Worm (Caenorhabditis elegans): Measurements from ENCODE around the gene Y54G2A.73.

Y54G2A.73 gene

DNA sequence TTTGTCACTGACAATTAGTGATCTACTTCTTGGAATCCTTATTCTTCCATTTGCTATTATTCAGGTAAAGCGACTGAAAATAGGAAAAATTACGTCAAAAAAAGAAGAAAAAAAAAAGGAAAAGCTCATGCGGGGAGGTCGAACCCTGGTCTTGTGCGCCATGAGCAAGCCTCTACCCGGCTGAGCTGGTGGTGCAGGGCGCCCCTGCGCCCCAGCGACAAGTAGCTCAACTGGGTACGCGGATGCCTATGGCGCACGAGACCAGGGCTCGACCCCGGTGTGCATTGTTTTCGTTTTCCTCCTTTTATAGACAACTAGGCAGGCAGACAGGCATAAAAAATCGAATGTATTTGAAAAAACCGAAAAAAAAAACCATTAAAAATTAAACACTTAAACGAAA lies 48.5 kb downstream of the Y54G2A.73 start:
- no peak for TF ChIP-seq aha-1 (tag; optimal IDR thresholded peaks at IDR 0.05)
- no peak for TF ChIP-seq xbp-1 (tag; optimal IDR thresholded peaks at IDR 0.05)
- no peak for TF ChIP-seq lin-35 (GFP tag; optimal IDR thresholded peaks at IDR 0.05)
- no peak for TF ChIP-seq irx-1 (tag; optimal IDR thresholded peaks at IDR 0.05)
- no peak for TF ChIP-seq nhr-47 (tag; optimal IDR thresholded peaks at IDR 0.05)
- TF ChIP-seq fkh-8 (tag; optimal IDR thresholded peaks at IDR 0.05), result no peak
- TF ChIP-seq nhr-19 (GFP tag; conservative IDR thresholded peaks at IDR 0.05), result no peak
- no peak for TF ChIP-seq unc-98 (GFP tag; IDR thresholded peaks at IDR 0.05)

DNA sequence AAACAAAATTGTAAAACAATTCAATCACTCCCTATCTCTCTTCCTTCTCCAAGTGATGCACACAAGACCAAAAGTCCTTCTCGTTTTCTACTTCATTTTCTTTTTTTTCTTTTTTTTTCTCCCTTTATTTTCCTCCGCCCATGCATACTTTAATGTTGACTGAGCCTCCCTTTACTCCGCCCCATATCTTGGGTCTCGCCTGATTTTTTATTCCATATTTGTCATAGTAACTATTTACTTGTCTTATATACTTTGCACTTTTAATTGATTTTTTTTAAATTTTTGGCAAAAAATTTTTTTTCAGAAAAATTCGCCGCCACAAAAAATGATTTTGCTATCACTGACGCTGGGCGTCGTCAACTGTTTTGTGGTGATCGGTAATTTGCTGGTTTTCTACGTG lies 48.9 kb downstream of the Y54G2A.73 start, which contains the start of gene ser-6:
TSS of gene ser-6 (plus strand) at position 301 of the 400 bp plus-strand sequence.
- peak; percentile 33 for TF ChIP-seq fkh-10 (GFP tag; optimal IDR thresholded peaks at IDR 0.05)
- no peak for TF ChIP-seq isw-1 (GFP tag; IDR thresholded peaks at IDR 0.05)
- TF ChIP-seq vab-15 (tag; optimal IDR thresholded peaks at IDR 0.05), result no peak
- no peak for TF ChIP-seq mdl-1 (tag; optimal IDR thresholded peaks at IDR 0.05)
- TF ChIP-seq zip-4 (GFP tag; optimal IDR thresholded peaks at IDR 0.05), result no peak
- no peak for TF ChIP-seq ceh-63 (GFP tag; optimal IDR thresholded peaks at IDR 0.05)
- no peak for TF ChIP-seq fos-1 (tag; optimal IDR thresholded peaks at IDR 0.05)
- no peak for TF ChIP-seq pqm-1 (tag; optimal IDR thresholded peaks at IDR 0.05)

All from whole organism, L1 larva.